Fruit fly (Drosophila melanogaster): ENCODE measurements around the gene Jon66Ci.

- no peak for TF ChIP-seq Crg-1 (GFP tag; optimal IDR thresholded peaks at IDR 0.05)
- no peak for TF ChIP-seq CG1620 (GFP tag; optimal IDR thresholded peaks at IDR 0.05)
- TF ChIP-seq cic (GFP tag; optimal IDR thresholded peaks at IDR 0.05) = no peak
- no peak for TF ChIP-seq Mnt (GFP tag; optimal IDR thresholded peaks at IDR 0.05)
Observed at dm6 chr3L:8440079-8440478, 48.7 kb downstream of the Jon66Ci start.
